Worm (Caenorhabditis elegans) whole organism, L4/young adult: ENCODE measurements around the gene lat-1.

ENCODE experiments used
- W03F9.2 ChIP-seq: fragments of 150-350 bp; optimal IDR thresholded peaks from 2 replicates; lab custom pipeline; 2014; ENCODE audit warnings: missing biosample characterization, missing genetic modification characterization
- dao-5 ChIP-seq: sonication (generic microtip); optimal IDR thresholded peaks from 2 replicates; lab custom pipeline; 2016; ENCODE audit warnings: missing genotype, missing genetic modification characterization, moderate library complexity, missing compliant biosample characterization

ce11 chrII:8877032-8877985 is 19.3 kb upstream of the lat-1 start:
- TF ChIP-seq W03F9.2 (no peak), dao-5 (tag; lab: Kevin White, UChicago) (no peak)
